Worm (Caenorhabditis elegans) whole organism, early embryonic: ENCODE measurements around the gene try-9.

Experiments used
- aly-1 ChIP-seq: sonication (generic microtip); optimal IDR thresholded peaks from 2 replicates; lab custom pipeline; 2016; ENCODE audit warnings: missing genetic modification characterization, missing compliant biosample characterization
- ama-1 ChIP-seq: fragments of 150-350 bp; optimal IDR thresholded peaks from 2 replicates; lab custom pipeline; 2014
- ceh-36 ChIP-seq: sonication (generic microtip); optimal IDR thresholded peaks from 2 replicates; lab custom pipeline; 2016; ENCODE audit warnings: missing genetic modification characterization, inconsistent platforms, missing compliant biosample characterization
- ets-7 ChIP-seq: sonication (generic microtip); optimal IDR thresholded peaks from 2 replicates; lab custom pipeline; 2016; ENCODE audit warnings: missing genotype, missing genetic modification characterization, missing compliant biosample characterization
- flt-1 ChIP-seq: fragments of 200-800 bp; sonication (Bioruptor generic); IDR thresholded peaks from 2 replicates; pipeline ENCODE4 v1.3.6; 2022; ENCODE audit warnings: missing genetic modification characterization, missing compliant biosample characterization
- hmbx-1 ChIP-seq: sonication (generic microtip); optimal IDR thresholded peaks from 2 replicates; lab custom pipeline; 2016; ENCODE audit warnings: mild to moderate bottlenecking, missing genetic modification characterization, missing compliant biosample characterization
- hnd-1 ChIP-seq: sonication (generic microtip); optimal IDR thresholded peaks from 2 replicates; lab custom pipeline; 2016; ENCODE audit warnings: missing genetic modification characterization, missing compliant biosample characterization
- scrt-1 ChIP-seq: fragments of 200-800 bp; sonication (Bioruptor generic); IDR thresholded peaks from 2 replicates; pipeline ENCODE4 v1.3.6; 2022; ENCODE audit warnings: missing genetic modification characterization, missing compliant biosample characterization
- sea-1 ChIP-seq: fragments of 200-800 bp; sonication (Bioruptor generic); conservative IDR thresholded peaks from 2 replicates; pipeline ENCODE4 v1.3.6; 2022; ENCODE audit warnings: missing genetic modification characterization, missing compliant biosample characterization
- tbx-11 ChIP-seq: fragments of 200-800 bp; sonication (Bioruptor generic); IDR thresholded peaks from 2 replicates; pipeline ENCODE4 v1.3.6; 2022; ENCODE audit warnings: missing genetic modification characterization, missing compliant biosample characterization
- tbx-37 ChIP-seq: fragments of 200-800 bp; sonication (Bioruptor generic); conservative IDR thresholded peaks from 2 replicates; pipeline ENCODE4 v1.3.6; 2022; ENCODE audit warnings: missing genetic modification reagents, missing genetic modification characterization, missing compliant biosample characterization
- tra-4 ChIP-seq: sonication (generic microtip); optimal IDR thresholded peaks from 2 replicates; lab custom pipeline; 2017; ENCODE audit warnings: missing genetic modification characterization, missing compliant biosample characterization

DNA sequence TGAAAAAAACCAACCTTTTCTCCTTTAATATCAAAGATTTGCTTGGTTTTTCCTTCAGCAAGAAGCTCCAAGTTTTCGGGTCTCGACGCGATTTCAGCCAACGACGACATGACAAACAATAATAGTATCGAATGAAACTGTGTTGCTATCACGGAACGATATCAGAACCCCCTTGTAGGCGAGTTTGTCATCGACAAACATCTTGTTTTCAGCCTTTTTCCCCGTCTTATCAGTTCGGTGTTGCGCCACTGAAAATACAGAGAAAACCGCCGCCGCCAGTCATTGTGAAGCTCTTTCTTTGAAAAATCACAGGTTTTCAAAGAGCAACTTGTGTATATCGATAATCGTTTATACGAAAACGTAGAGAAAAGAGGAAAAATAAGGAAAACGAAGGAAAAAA lies 4.4 kb downstream of the try-9 start, which contains the start of gene paic-1:
- TF ChIP-seq flt-1 (no peak), hmbx-1 (tag; lab: Kevin White, UChicago) (no peak), ama-1 (lab: Kevin White, UChicago) (no peak), aly-1 (tag; lab: Kevin White, UChicago) (no peak), ceh-36 (tag; lab: Kevin White, UChicago) (no peak), ets-7 (tag; lab: Kevin White, UChicago) (no peak), tra-4 (tag; lab: Kevin White, UChicago) (no peak), tbx-37 (GFP tag; lab: Robert Waterston, UW) (no peak), scrt-1 (GFP tag; lab: Robert Waterston, UW) (no peak), sea-1 (GFP tag; lab: Robert Waterston, UW) (no peak), tbx-11 (GFP tag; lab: Robert Waterston, UW) (no peak), hnd-1 (no peak)
